Worm (Caenorhabditis elegans) whole organism, L4 larva: ENCODE measurements around the gene lpr-2.
A peak's percentile ranks its signal among the peaks of the same experiment; 100 is the strongest.

ENCODE experiments used
- T26A8.4 ChIP-seq: fragments of 200-800 bp; sonication (Bioruptor generic); IDR thresholded peaks from 2 replicates; pipeline ENCODE4 v1.3.6; 2022; ENCODE audit warnings: missing genetic modification characterization, missing compliant biosample characterization
- Y105C5A.15 ChIP-seq: fragments of 200-800 bp; sonication (Bioruptor generic); IDR thresholded peaks from 2 replicates; pipeline ENCODE4 v1.3.6; 2022; ENCODE audit warnings: missing genetic modification characterization, missing compliant biosample characterization
- ZK546.5 ChIP-seq, 2 experiments: sonication (generic microtip); optimal IDR thresholded peaks; 2 replicates each; lab custom pipeline; 2017; ENCODE audit warnings: missing biosample characterization in 2 of 2, missing genetic modification characterization in 2 of 2
- aha-1 ChIP-seq: fragments of 150-350 bp; peaks from one replicate; lab custom pipeline; 2014; ENCODE audit warnings: missing biosample characterization, missing genetic modification characterization
- ama-1 ChIP-seq: fragments of 150-350 bp; optimal IDR thresholded peaks from 2 replicates; lab custom pipeline; 2014; ENCODE audit warnings: inconsistent platforms, mixed read lengths
- attf-4 ChIP-seq: sonication (generic microtip); optimal IDR thresholded peaks from 3 replicates; lab custom pipeline; 2017; ENCODE audit warnings: missing biosample characterization, missing genetic modification characterization
- ceh-20 ChIP-seq: fragments of 200-800 bp; sonication (Bioruptor generic); IDR thresholded peaks from 2 replicates; pipeline ENCODE4 v1.3.6; 2022; ENCODE audit warnings: missing genetic modification reagents, missing genetic modification characterization, missing compliant biosample characterization
- ceh-28 ChIP-seq: fragments of 150-350 bp; optimal IDR thresholded peaks from 2 replicates; lab custom pipeline; 2014; ENCODE audit warnings: missing biosample characterization, missing genetic modification reagents, missing genetic modification characterization
- ceh-32 ChIP-seq: sonication (generic microtip); optimal IDR thresholded peaks from 2 replicates; lab custom pipeline; 2016; ENCODE audit warnings: mild to moderate bottlenecking, missing genetic modification characterization, missing compliant biosample characterization; ENCODE audit not compliant: poor library complexity
- ceh-44 ChIP-seq: fragments of 200-800 bp; sonication (Bioruptor generic); IDR thresholded peaks from 2 replicates; pipeline ENCODE4 v1.3.6; 2022; ENCODE audit warnings: missing genetic modification reagents, missing genetic modification characterization, missing compliant biosample characterization
- ctbp-1 ChIP-seq: fragments of 200-800 bp; sonication (Bioruptor generic); IDR thresholded peaks from 2 replicates; pipeline ENCODE4 v1.3.6; 2022; ENCODE audit warnings: missing genetic modification reagents, missing genetic modification characterization, missing compliant biosample characterization
- daf-12 ChIP-seq: fragments of 150-350 bp; optimal IDR thresholded peaks from 2 replicates; lab custom pipeline; 2014; ENCODE audit warnings: missing biosample characterization, missing genetic modification reagents, missing genetic modification characterization
- dmd-6 ChIP-seq: fragments of 200-800 bp; sonication (Bioruptor generic); IDR thresholded peaks from 2 replicates; pipeline ENCODE4 v1.3.6; 2022; ENCODE audit warnings: missing genetic modification reagents, missing genetic modification characterization, missing compliant biosample characterization
- dmd-9 ChIP-seq: fragments of 200-800 bp; sonication (Bioruptor generic); IDR thresholded peaks from 2 replicates; pipeline ENCODE4 v1.3.6; 2022; ENCODE audit warnings: missing genetic modification reagents, missing genetic modification characterization, missing compliant biosample characterization
- fkh-10 ChIP-seq: fragments of 150-350 bp; optimal IDR thresholded peaks from 2 replicates; lab custom pipeline; 2014; ENCODE audit warnings: missing biosample characterization, missing genetic modification reagents, missing genetic modification characterization
- fos-1 ChIP-seq: fragments of 150-350 bp; optimal IDR thresholded peaks from 2 replicates; lab custom pipeline; 2014; ENCODE audit warnings: missing biosample characterization, missing genetic modification characterization
- gei-8 ChIP-seq: fragments of 200-800 bp; sonication (Bioruptor generic); optimal IDR thresholded peaks from 2 replicates; lab custom pipeline; 2018; ENCODE audit warnings: mild to moderate bottlenecking, missing genetic modification characterization, missing compliant biosample characterization
- hlh-11 ChIP-seq: fragments of 200-800 bp; sonication (Bioruptor generic); optimal IDR thresholded peaks from 2 replicates; lab custom pipeline; 2018; ENCODE audit warnings: mild to moderate bottlenecking, missing genetic modification characterization, missing compliant biosample characterization
- hlh-30 ChIP-seq: sonication (generic microtip); optimal IDR thresholded peaks from 2 replicates; lab custom pipeline; 2017; ENCODE audit warnings: antibody characterized with exemption, mild to moderate bottlenecking, missing genetic modification characterization, missing compliant biosample characterization; ENCODE audit not compliant: insufficient read depth
- lin-1 ChIP-seq: fragments of 200-800 bp; sonication (Bioruptor generic); IDR thresholded peaks from 2 replicates; pipeline ENCODE4 v1.3.6; 2022; ENCODE audit warnings: missing genetic modification reagents, missing genetic modification characterization, missing compliant biosample characterization
- lin-13 ChIP-seq: fragments of 150-350 bp; optimal IDR thresholded peaks from 2 replicates; lab custom pipeline; 2014; ENCODE audit warnings: missing biosample characterization, missing genetic modification reagents, missing genetic modification characterization
- lin-15B ChIP-seq: fragments of 150-350 bp; sonication (generic microtip); optimal IDR thresholded peaks from 3 replicates; lab custom pipeline; 2014; ENCODE audit warnings: missing biosample characterization, missing genetic modification characterization
- lin-29 ChIP-seq: fragments of 200-800 bp; sonication (Bioruptor generic); IDR thresholded peaks from 2 replicates; pipeline ENCODE4 v1.3.6; 2022; ENCODE audit warnings: missing genetic modification reagents, missing genetic modification characterization, missing compliant biosample characterization
- lir-3 ChIP-seq: sonication (generic microtip); optimal IDR thresholded peaks from 2 replicates; lab custom pipeline; 2016; ENCODE audit warnings: mild to moderate bottlenecking, missing genetic modification characterization, missing compliant biosample characterization
- lsy-2 ChIP-seq, 2 experiments: fragments of 150-350 bp in 1 of 2; sonication (generic microtip) in 1 of 2; optimal IDR thresholded peaks; 2 replicates each; lab custom pipeline; 2014 to 2017; ENCODE audit warnings: missing biosample characterization in 2 of 2, missing genetic modification characterization in 2 of 2
- mep-1 ChIP-seq: fragments of 150-350 bp; sonication (generic microtip); optimal IDR thresholded peaks from 3 replicates; lab custom pipeline; 2014; ENCODE audit warnings: missing biosample characterization, missing genetic modification characterization
- mxl-3 ChIP-seq: fragments of 200-800 bp; sonication (Bioruptor generic); optimal IDR thresholded peaks from 2 replicates; lab custom pipeline; 2018; ENCODE audit warnings: mild to moderate bottlenecking, missing genetic modification characterization, missing compliant biosample characterization
- nhr-111 ChIP-seq: fragments of 200-800 bp; sonication (Bioruptor generic); optimal IDR thresholded peaks from 2 replicates; lab custom pipeline; 2018; ENCODE audit warnings: mild to moderate bottlenecking, missing genetic modification characterization, missing compliant biosample characterization
- nhr-6 ChIP-seq: fragments of 150-350 bp; optimal IDR thresholded peaks from 2 replicates; lab custom pipeline; 2014; ENCODE audit warnings: missing biosample characterization, missing genetic modification characterization
- sdz-12 ChIP-seq: fragments of 200-800 bp; sonication (Bioruptor generic); optimal IDR thresholded peaks from 2 replicates; lab custom pipeline; 2018; ENCODE audit warnings: mild to moderate bottlenecking, missing genetic modification characterization, missing compliant biosample characterization
- set-16 ChIP-seq: fragments of 200-800 bp; sonication (Bioruptor generic); IDR thresholded peaks from 2 replicates; pipeline ENCODE4 v1.3.6; 2022; ENCODE audit warnings: missing genetic modification reagents, missing genetic modification characterization, missing compliant biosample characterization
- snpc-1.2 ChIP-seq: fragments of 200-800 bp; sonication (Bioruptor generic); IDR thresholded peaks from 2 replicates; pipeline ENCODE4 v1.3.6; 2022; ENCODE audit warnings: missing genetic modification reagents, missing genetic modification characterization, missing compliant biosample characterization
- unc-62 ChIP-seq, 3 experiments: fragments of 150-350 bp in 1 of 3; sonication (generic microtip); optimal IDR thresholded peaks in 2 of 3; peaks in 1 of 3; 1 replicate in 1 of 3; 2 replicates in 2 of 3; lab custom pipeline; 2014 to 2017; ENCODE audit warnings: missing biosample characterization in 3 of 3, missing genetic modification characterization in 3 of 3, missing genetic modification reagents in 3 of 3, missing genotype in 1 of 3
- ztf-11 ChIP-seq: fragments of 150-350 bp; optimal IDR thresholded peaks from 2 replicates; lab custom pipeline; 2014; ENCODE audit warnings: missing biosample characterization, missing genetic modification characterization
- ztf-7 ChIP-seq: fragments of 150-350 bp; optimal IDR thresholded peaks from 2 replicates; lab custom pipeline; 2014; ENCODE audit warnings: missing biosample characterization, missing genetic modification characterization

lpr-2 gene

DNA sequence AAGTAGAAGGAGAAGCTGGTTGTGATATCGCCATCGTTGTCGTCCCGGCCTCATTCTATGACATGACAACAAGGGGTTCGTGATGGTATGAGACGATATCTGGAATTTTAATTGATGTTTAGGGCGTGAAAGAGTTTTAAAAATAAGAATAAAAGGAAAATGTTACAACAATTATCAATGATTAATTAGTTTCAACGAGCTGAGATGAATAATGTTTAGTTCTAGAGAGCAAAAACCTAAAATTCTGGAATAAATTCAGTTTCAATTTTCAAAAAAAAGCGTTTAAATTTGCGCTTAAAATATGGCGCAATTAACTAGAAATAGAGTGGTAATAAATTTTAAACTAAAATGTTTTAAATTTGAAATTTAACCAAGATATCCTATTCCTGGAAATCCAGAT is 13.5 kb downstream of the lpr-2 start, which contains the start of gene H01G02.3:
H01G02.3 (minus strand) TSS at position 101 of the 400 bp plus-strand sequence.
- TF ChIP-seq ceh-44 (GFP tag; lab: Robert Waterston, UW) = no peak
- no peak for TF ChIP-seq hlh-30 (tag; lab: Kevin White, UChicago)
- TF ChIP-seq fos-1 (tag; lab: Kevin White, UChicago) = no peak
- TF ChIP-seq ztf-11 (tag; lab: Kevin White, UChicago) = no peak
- no peak for TF ChIP-seq aha-1 (tag; lab: Kevin White, UChicago)
- TF ChIP-seq lin-13 (GFP tag; lab: Kevin White, UChicago) = no peak
- TF ChIP-seq ceh-32 (tag; lab: Kevin White, UChicago) = no peak
- no peak for TF ChIP-seq daf-12 (tag; lab: Kevin White, UChicago)
- TF ChIP-seq nhr-111 (GFP tag; lab: Kevin White, UChicago) = no peak

DNA sequence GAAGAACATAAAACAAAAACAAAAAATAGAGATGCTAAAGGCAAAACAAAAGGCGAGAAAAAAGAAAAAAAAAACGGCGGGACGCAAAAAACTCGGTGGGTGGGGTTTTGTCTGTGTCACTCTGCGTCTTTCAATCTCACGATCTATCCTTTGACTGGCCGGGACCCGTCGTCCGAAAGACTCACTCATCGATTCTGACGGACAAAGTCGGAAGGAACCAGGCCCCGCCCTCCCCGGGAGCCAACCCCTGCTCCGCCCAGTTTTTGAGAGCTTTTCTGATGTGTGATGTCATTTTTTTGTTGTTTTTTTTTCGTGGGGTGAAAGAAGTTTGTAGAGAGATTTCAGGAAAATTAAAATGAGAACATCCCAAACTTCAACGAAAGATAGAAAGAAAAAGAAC is 14.2 kb downstream of the lpr-2 start:
- TF ChIP-seq snpc-1.2 (no peak), dmd-6 (GFP tag; lab: Robert Waterston, UW) (peak; percentile 9; the same call in 1 of the 2 replicates), ceh-20 (GFP tag; lab: Robert Waterston, UW) (peak; percentile 67), ama-1 (no peak), mxl-3 (GFP tag; lab: Kevin White, UChicago) (no peak), aha-1 (tag; lab: Kevin White, UChicago) (peak; percentile 71), mep-1 (peak; percentile 6), ctbp-1 (GFP tag; lab: Robert Waterston, UW) (peak; percentile 75), dmd-9 (no peak), lir-3 (no peak), set-16 (GFP tag; lab: Robert Waterston, UW) (peak; percentile 78), hlh-11 (tag; lab: Kevin White, UChicago) (peak; percentile 6), lsy-2 (tag; optimal IDR thresholded peaks at IDR 0.05; lab: Kevin White, UChicago) (peak in 1 of 2 experiments; percentile 42), nhr-6 (tag; lab: Kevin White, UChicago) (no peak)
- TF ChIP-seq, all 104 proteins: peak for 8

DNA sequence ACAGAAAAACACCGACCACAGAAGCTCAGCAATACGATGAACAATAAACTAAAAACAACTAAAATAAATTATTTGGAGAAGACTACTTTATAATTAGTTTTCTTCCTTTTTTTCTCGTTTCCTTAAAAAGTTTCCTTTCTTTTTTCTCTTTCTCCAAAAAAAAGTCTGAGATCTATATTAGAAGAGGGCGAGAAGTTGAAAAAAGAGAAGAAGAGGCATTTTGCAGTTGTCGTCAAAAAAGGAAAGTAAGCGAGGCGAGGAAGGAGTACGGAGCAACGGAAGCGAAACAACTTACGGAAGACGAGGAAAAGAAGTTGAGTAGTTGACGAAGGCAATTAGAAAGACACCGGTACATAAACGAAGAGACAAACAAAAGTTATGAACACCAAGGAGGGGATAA is 16.9 kb downstream of the lpr-2 start:
- TF ChIP-seq lin-29 (no peak), sdz-12 (GFP tag; lab: Kevin White, UChicago) (no peak), lin-1 (no peak), ztf-7 (tag; lab: Kevin White, UChicago) (no peak), ceh-28 (tag; lab: Kevin White, UChicago) (no peak), fkh-10 (GFP tag; lab: Kevin White, UChicago) (peak; percentile 47), gei-8 (GFP tag; lab: Kevin White, UChicago) (no peak), ZK546.5 (tag; optimal IDR thresholded peaks at IDR 0.05; lab: Kevin White, UChicago) (no peak)

DNA sequence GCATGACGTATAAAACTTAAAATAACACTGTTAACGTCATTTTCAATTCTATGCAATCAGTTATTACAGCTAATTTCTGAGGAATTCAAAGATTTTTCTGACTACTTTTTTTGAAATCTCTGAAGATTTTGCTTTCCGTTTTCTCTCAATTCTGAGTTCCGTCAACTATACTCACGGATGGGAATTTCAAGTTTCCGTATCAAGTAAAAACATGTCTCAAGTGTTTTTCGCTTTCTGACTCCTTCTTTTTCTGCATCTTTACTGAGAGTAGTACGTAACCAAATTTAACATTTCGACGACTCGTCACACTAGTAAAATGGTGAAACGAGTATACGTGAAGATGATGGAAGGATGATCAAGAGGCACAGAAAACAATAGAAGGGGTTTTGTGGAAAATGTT is 17.8 kb downstream of the lpr-2 start:
- TF ChIP-seq ama-1 = no peak
- TF ChIP-seq unc-62 (GFP tag; optimal IDR thresholded peaks at IDR 0.05 in 1 of 2; lab: Kevin White, UChicago) = peak in 1 of 2 experiments; percentile 65
- TF ChIP-seq unc-62 (tag; optimal IDR thresholded peaks at IDR 0.05; lab: Kevin White, UChicago) = no peak
- TF ChIP-seq lsy-2 (tag; optimal IDR thresholded peaks at IDR 0.05; lab: Kevin White, UChicago) = no peak
- no peak for TF ChIP-seq attf-4 (tag; lab: Kevin White, UChicago)
- TF ChIP-seq fkh-10 (GFP tag; lab: Kevin White, UChicago) = peak; percentile 73
- TF ChIP-seq aha-1 (tag; lab: Kevin White, UChicago) = no peak
- no peak for TF ChIP-seq T26A8.4 (GFP tag; lab: Robert Waterston, UW)
- TF ChIP-seq lin-15B = no peak
- TF ChIP-seq Y105C5A.15 (GFP tag; lab: Robert Waterston, UW) = no peak
- TF ChIP-seq, all 104 proteins: peak for 2
